Fruit fly (Drosophila melanogaster) whole organism, embryonic: ENCODE data around the gene PIG-Q.

Experiments used
- Bgb ChIP-seq: fragments of 200-800 bp; sonication (Bioruptor generic); IDR thresholded peaks from 2 replicates; pipeline ENCODE4 v1.3.6; 2022; ENCODE audit warnings: missing biosample characterization, missing genetic modification characterization; ENCODE audit not compliant: partially characterized antibody
- Bteb2 ChIP-seq: fragments of 200-800 bp; sonication (Bioruptor generic); optimal IDR thresholded peaks from 2 replicates; lab custom pipeline; 2016; ENCODE audit warnings: missing biosample characterization, missing genetic modification characterization
- CG1024 ChIP-seq: fragments of 200-800 bp; sonication (Bioruptor generic); IDR thresholded peaks from 2 replicates; pipeline ENCODE4 v1.3.6; 2022; ENCODE audit warnings: missing biosample characterization, missing genetic modification characterization
- CG10462 ChIP-seq: fragments of 200-800 bp; sonication (Bioruptor generic); optimal IDR thresholded peaks from 2 replicates; lab custom pipeline; 2016; ENCODE audit warnings: missing biosample characterization, missing genetic modification characterization
- CG10654 ChIP-seq: fragments of 200-800 bp; sonication (Bioruptor generic); optimal IDR thresholded peaks from 2 replicates; lab custom pipeline; 2016; ENCODE audit warnings: missing biosample characterization, missing genetic modification characterization
- CG11723 ChIP-seq: fragments of 200-800 bp; sonication (Bioruptor generic); optimal IDR thresholded peaks from 2 replicates; lab custom pipeline; 2017; ENCODE audit warnings: missing biosample characterization, mild to moderate bottlenecking, missing genetic modification characterization
- CG15073 ChIP-seq: fragments of 200-800 bp; sonication (Bioruptor generic); optimal IDR thresholded peaks from 2 replicates; lab custom pipeline; 2016; ENCODE audit warnings: missing biosample characterization, missing genetic modification characterization
- CG16863 ChIP-seq: fragments of 200-800 bp; sonication (Bioruptor generic); optimal IDR thresholded peaks from 3 replicates; lab custom pipeline; 2016; ENCODE audit warnings: missing biosample characterization, missing genetic modification characterization
- CG2678 ChIP-seq: fragments of 200-800 bp; sonication (Bioruptor generic); optimal IDR thresholded peaks from 3 replicates; lab custom pipeline; 2019; ENCODE audit warnings: missing biosample characterization, mild to moderate bottlenecking, missing genetic modification characterization, moderate library complexity
- CG2875 ChIP-seq: fragments of 200-800 bp; sonication (Bioruptor generic); optimal IDR thresholded peaks from 2 replicates; lab custom pipeline; 2017; ENCODE audit warnings: missing biosample characterization, mild to moderate bottlenecking, missing genetic modification characterization, missing genetic modification reagents
- CG3838 ChIP-seq: fragments of 200-800 bp; sonication (Bioruptor generic); optimal IDR thresholded peaks from 3 replicates; lab custom pipeline; 2016; ENCODE audit warnings: missing biosample characterization, missing genetic modification characterization
- CG3995 ChIP-seq: fragments of 200-800 bp; sonication (Bioruptor generic); optimal IDR thresholded peaks from 3 replicates; lab custom pipeline; 2016; ENCODE audit warnings: missing biosample characterization, missing genetic modification characterization
- CG6854 ChIP-seq: fragments of 200-800 bp; sonication (Bioruptor generic); optimal IDR thresholded peaks from 3 replicates; lab custom pipeline; 2017; ENCODE audit warnings: missing biosample characterization, mild to moderate bottlenecking, missing genetic modification characterization
- CG7745 ChIP-seq: fragments of 200-800 bp; sonication (Bioruptor generic); optimal IDR thresholded peaks from 2 replicates; lab custom pipeline; 2018; ENCODE audit warnings: missing biosample characterization, mild to moderate bottlenecking, missing genetic modification characterization, moderate library complexity
- CG7839 ChIP-seq: fragments of 200-800 bp; sonication (Bioruptor generic); optimal IDR thresholded peaks from 3 replicates; lab custom pipeline; 2018; ENCODE audit warnings: missing biosample characterization, mild to moderate bottlenecking, missing genetic modification characterization, moderate library complexity
- CG8478 ChIP-seq: fragments of >200 bp; optimal IDR thresholded peaks from 2 replicates; lab custom pipeline; 2018
- CG9797 ChIP-seq: fragments of 200-800 bp; sonication (Bioruptor generic); optimal IDR thresholded peaks from 3 replicates; lab custom pipeline; 2018; ENCODE audit warnings: missing biosample characterization, mild to moderate bottlenecking, missing genetic modification characterization
- CHES-1-like ChIP-seq: fragments of 200-800 bp; sonication (Bioruptor generic); optimal IDR thresholded peaks from 2 replicates; lab custom pipeline; 2016; ENCODE audit warnings: missing biosample characterization, missing genetic modification characterization
- D19B ChIP-seq: fragments of 200-800 bp; sonication (Bioruptor generic); optimal IDR thresholded peaks from 2 replicates; lab custom pipeline; 2017; ENCODE audit warnings: missing biosample characterization, mild to moderate bottlenecking, missing genetic modification characterization
- Deaf1 ChIP-seq: fragments of 200-800 bp; optimal IDR thresholded peaks from 3 replicates; lab custom pipeline; 2019; ENCODE audit warnings: missing biosample characterization, mild to moderate bottlenecking, missing genetic modification characterization, moderate library complexity
- Drgx ChIP-seq: fragments of 200-800 bp; sonication (Bioruptor generic); IDR thresholded peaks from 2 replicates; pipeline ENCODE4 v1.3.6; 2022; ENCODE audit warnings: missing biosample characterization, missing genetic modification characterization
- E2f2 ChIP-seq: fragments of 200-800 bp; sonication (Bioruptor generic); IDR thresholded peaks from 2 replicates; pipeline ENCODE4 v1.3.6; 2022; ENCODE audit warnings: missing biosample characterization, missing genetic modification characterization
- H15 ChIP-seq: fragments of 200-800 bp; sonication (Bioruptor generic); IDR thresholded peaks from 3 replicates; pipeline ENCODE4 v1.3.6; 2022; ENCODE audit warnings: missing biosample characterization, missing genetic modification characterization
- Lhr ChIP-seq: fragments of 200-800 bp; sonication (Bioruptor generic); optimal IDR thresholded peaks from 3 replicates; lab custom pipeline; 2017; ENCODE audit warnings: mild to moderate bottlenecking, missing biosample characterization, missing genetic modification reagents, missing genetic modification characterization
- Lim3 ChIP-seq: fragments of 200-800 bp; sonication (Bioruptor generic); IDR thresholded peaks from 2 replicates; pipeline ENCODE4 v1.3.6; 2022; ENCODE audit warnings: missing biosample characterization, missing genetic modification characterization
- NC2α ChIP-seq: fragments of 200-800 bp; sonication (Bioruptor generic); optimal IDR thresholded peaks from 2 replicates; lab custom pipeline; 2016; ENCODE audit warnings: missing biosample characterization, missing genetic modification characterization
- Oaz ChIP-seq: fragments of 200-800 bp; sonication (Bioruptor generic); IDR thresholded peaks from 2 replicates; pipeline ENCODE4 v1.3.6; 2022; ENCODE audit warnings: missing biosample characterization, missing genetic modification characterization
- Optix ChIP-seq: fragments of 200-800 bp; sonication (Bioruptor generic); IDR thresholded peaks from 3 replicates; pipeline ENCODE4 v1.3.6; 2022; ENCODE audit warnings: missing biosample characterization, missing genetic modification characterization
- Ravus ChIP-seq: fragments of 200-800 bp; sonication (Bioruptor generic); IDR thresholded peaks from 2 replicates; pipeline ENCODE4 v1.3.6; 2022; ENCODE audit warnings: missing biosample characterization, missing genetic modification characterization
- Rx ChIP-seq: fragments of 200-800 bp; sonication (Bioruptor generic); IDR thresholded peaks from 2 replicates; pipeline ENCODE4 v1.3.6; 2022; ENCODE audit warnings: missing biosample characterization, missing genetic modification characterization
- Scr ChIP-seq: fragments of 200-800 bp; sonication (Bioruptor generic); IDR thresholded peaks from 2 replicates; pipeline ENCODE4 v1.3.6; 2022; ENCODE audit warnings: missing biosample characterization, missing genetic modification characterization; ENCODE audit not compliant: partially characterized antibody
- YL-1 ChIP-seq: fragments of 200-800 bp; sonication (Bioruptor generic); optimal IDR thresholded peaks from 3 replicates; lab custom pipeline; 2017; ENCODE audit warnings: missing biosample characterization, mild to moderate bottlenecking, missing genetic modification characterization
- cas ChIP-seq: fragments of 200-800 bp; sonication (Bioruptor generic); IDR thresholded peaks from 2 replicates; pipeline ENCODE4 v1.3.6; 2022; ENCODE audit warnings: missing biosample characterization, missing genetic modification characterization
- crol ChIP-seq: fragments of 200-800 bp; sonication (Bioruptor generic); IDR thresholded peaks from 2 replicates; pipeline ENCODE4 v1.3.6; 2022; ENCODE audit warnings: missing biosample characterization, missing genetic modification characterization
- ems ChIP-seq: fragments of 200-800 bp; sonication (Bioruptor generic); optimal IDR thresholded peaks from 3 replicates; lab custom pipeline; 2016; ENCODE audit warnings: missing biosample characterization, missing genetic modification characterization
- esg ChIP-seq: fragments of 200-800 bp; sonication (Bioruptor generic); conservative IDR thresholded peaks from 2 replicates; pipeline ENCODE4 v1.3.6; 2022; ENCODE audit warnings: missing biosample characterization, missing genetic modification characterization
- fd3F ChIP-seq: fragments of 200-800 bp; sonication (Bioruptor generic); optimal IDR thresholded peaks from 2 replicates; lab custom pipeline; 2018; ENCODE audit warnings: missing biosample characterization, mild to moderate bottlenecking, missing genetic modification characterization, moderate library complexity
- fru ChIP-seq: fragments of >200 bp; optimal IDR thresholded peaks from 2 replicates; lab custom pipeline; 2017
- gcm ChIP-seq: fragments of 200-800 bp; sonication (Bioruptor generic); optimal IDR thresholded peaks from 2 replicates; lab custom pipeline; 2019; ENCODE audit warnings: missing biosample characterization, mild to moderate bottlenecking, missing genetic modification characterization, moderate library complexity
- gcm2 ChIP-seq: fragments of 200-800 bp; sonication (Bioruptor generic); optimal IDR thresholded peaks from 2 replicates; lab custom pipeline; 2016; ENCODE audit warnings: missing biosample characterization, missing genetic modification characterization
- gsb-n ChIP-seq: fragments of 200-800 bp; sonication (Bioruptor generic); optimal IDR thresholded peaks from 3 replicates; lab custom pipeline; 2018; ENCODE audit warnings: missing biosample characterization, mild to moderate bottlenecking, missing genetic modification characterization
- hbn ChIP-seq: fragments of 200-800 bp; sonication (Bioruptor generic); IDR thresholded peaks from 2 replicates; pipeline ENCODE4 v1.3.6; 2022; ENCODE audit warnings: missing biosample characterization, missing genetic modification characterization; ENCODE audit not compliant: partially characterized antibody
- kay ChIP-seq: fragments of 200-800 bp; sonication (Bioruptor generic); optimal IDR thresholded peaks from 2 replicates; lab custom pipeline; 2016; ENCODE audit warnings: missing biosample characterization, missing genetic modification characterization
- lmd ChIP-seq: fragments of 200-800 bp; sonication (Bioruptor generic); IDR thresholded peaks from 2 replicates; pipeline ENCODE4 v1.3.6; 2022; ENCODE audit warnings: missing biosample characterization, missing genetic modification characterization
- onecut ChIP-seq: fragments of 200-800 bp; sonication (Bioruptor generic); IDR thresholded peaks from 2 replicates; pipeline ENCODE4 v1.3.6; 2022; ENCODE audit warnings: missing biosample characterization, missing genetic modification characterization
- pb ChIP-seq: fragments of 200-800 bp; sonication (Bioruptor generic); optimal IDR thresholded peaks from 3 replicates; lab custom pipeline; 2016; ENCODE audit warnings: missing biosample characterization, missing genetic modification characterization
- peb ChIP-seq: fragments of 200-800 bp; sonication (Bioruptor generic); IDR thresholded peaks from 2 replicates; pipeline ENCODE4 v1.3.6; 2022; ENCODE audit warnings: missing biosample characterization, missing genetic modification characterization
- phol ChIP-seq: fragments of 200-800 bp; sonication (Bioruptor generic); optimal IDR thresholded peaks from 3 replicates; lab custom pipeline; 2018; ENCODE audit warnings: missing biosample characterization, mild to moderate bottlenecking, missing genetic modification characterization, moderate library complexity
- psq ChIP-seq: fragments of 200-800 bp; sonication (Bioruptor generic); optimal IDR thresholded peaks from 2 replicates; lab custom pipeline; 2017; ENCODE audit warnings: missing biosample characterization, missing genetic modification characterization
- run ChIP-seq: fragments of 200-800 bp; sonication (Bioruptor generic); optimal IDR thresholded peaks from 3 replicates; lab custom pipeline; 2018; ENCODE audit warnings: missing biosample characterization, mild to moderate bottlenecking, missing genetic modification characterization
- sim ChIP-seq: fragments of 200-800 bp; sonication (Bioruptor generic); IDR thresholded peaks from 2 replicates; pipeline ENCODE4 v1.3.6; 2022; ENCODE audit warnings: missing biosample characterization, missing genetic modification characterization
- tna ChIP-seq: fragments of 200-800 bp; sonication (Bioruptor generic); IDR thresholded peaks from 2 replicates; pipeline ENCODE4 v1.3.6; 2022; ENCODE audit warnings: missing biosample characterization, missing genetic modification characterization; ENCODE audit not compliant: partially characterized antibody
- ttk ChIP-seq: fragments of 200-800 bp; sonication (Bioruptor generic); IDR thresholded peaks from 2 replicates; pipeline ENCODE4 v2.1.2; 2022; ENCODE audit warnings: missing biosample characterization, missing genetic modification characterization

Gene PIG-Q

DNA sequence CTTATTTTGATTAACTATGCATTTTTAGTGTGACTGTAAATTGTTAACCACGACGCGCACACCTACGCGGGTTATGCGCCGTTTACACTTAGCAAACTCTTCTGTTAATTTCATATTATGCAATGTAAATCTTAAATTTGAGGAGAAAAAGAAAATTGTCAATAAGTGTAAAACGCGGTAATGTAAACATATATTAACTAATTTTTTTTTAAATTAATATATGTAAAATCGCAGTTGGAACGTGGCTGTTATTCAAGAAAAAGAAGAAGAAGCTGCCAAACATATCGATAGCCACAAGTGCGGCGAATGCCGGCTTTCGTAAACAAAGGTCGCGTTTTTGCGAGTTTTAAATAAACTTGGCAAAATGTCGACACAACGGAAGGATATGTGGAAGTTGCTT is 32.5 kb downstream of the PIG-Q start, which contains the start of the genes TH1 and mei-41 (continued):
- TF ChIP-seq gcm (no peak), CG11723 (GFP tag; lab: Kevin White, UChicago) (peak; percentile 79), onecut (GFP tag; lab: Robert Waterston, UW) (peak; percentile 76), CG6854 (GFP tag; lab: Kevin White, UChicago) (peak; percentile 37), CG15073 (GFP tag; lab: Kevin White, UChicago) (peak; percentile 52), Deaf1 (no peak), H15 (GFP tag; lab: Robert Waterston, UW) (peak; percentile 93), CG10654 (GFP tag; lab: Kevin White, UChicago) (peak; percentile 85), CG16863 (GFP tag; lab: Kevin White, UChicago) (peak; percentile 40), Drgx (GFP tag; lab: Robert Waterston, UW) (peak; percentile 89), Bgb (GFP tag; lab: Robert Waterston, UW) (peak; percentile 43; the same call in 1 of the 2 replicates), CG8478 (lab: Kevin White, UChicago) (no peak), pb (no peak), CG3995 (peak; percentile 54), CG10462 (GFP tag; lab: Kevin White, UChicago) (peak; percentile 61), CG2875 (GFP tag; lab: Kevin White, UChicago) (peak; percentile 56), E2f2 (GFP tag; lab: Robert Waterston, UW) (peak; percentile 76), ems (GFP tag; lab: Kevin White, UChicago) (peak; percentile 59), lmd (GFP tag; lab: Robert Waterston, UW) (peak; percentile 96), kay (GFP tag; lab: Kevin White, UChicago) (peak; percentile 76), CG9797 (GFP tag; lab: Kevin White, UChicago) (peak; percentile 78), CG7745 (tag; lab: Kevin White, UChicago) (no peak), CG2678 (tag; lab: Kevin White, UChicago) (no peak), peb (peak; percentile 94), ttk (GFP tag; lab: Robert Waterston, UW) (peak; percentile 96), CHES-1-like (peak; percentile 31), run (tag; lab: Kevin White, UChicago) (peak; percentile 50), Lim3 (GFP tag; lab: Robert Waterston, UW) (peak; percentile 82), psq (GFP tag; lab: Kevin White, UChicago) (no peak), YL-1 (GFP tag; lab: Kevin White, UChicago) (peak; percentile 75), phol (tag; lab: Kevin White, UChicago) (peak; percentile 95), crol (peak; percentile 41; the same call in 1 of the 2 replicates), NC2α (no peak), CG1024 (GFP tag; lab: Robert Waterston, UW) (peak; percentile 92), tna (GFP tag; lab: Robert Waterston, UW) (no peak), Oaz (GFP tag; lab: Robert Waterston, UW) (peak; percentile 81), Optix (peak; percentile 90), CG7839 (tag; lab: Kevin White, UChicago) (peak; percentile 96), Rx (peak; percentile 93), hbn (GFP tag; lab: Robert Waterston, UW) (no peak), CG3838 (GFP tag; lab: Kevin White, UChicago) (peak; percentile 7), gcm2 (no peak), gsb-n (tag; lab: Kevin White, UChicago) (peak; percentile 90), Ravus (GFP tag; lab: Robert Waterston, UW) (peak; percentile 87), esg (peak; percentile 95), fd3F (peak; percentile 87), Scr (GFP tag; lab: Robert Waterston, UW) (peak; percentile 58), Bteb2 (GFP tag; lab: Kevin White, UChicago) (peak; percentile 12), fru (no peak), D19B (GFP tag; lab: Kevin White, UChicago) (no peak), sim (GFP tag; lab: Robert Waterston, UW) (peak; percentile 88), Lhr (peak; percentile 58), cas (GFP tag; lab: Robert Waterston, UW) (peak; percentile 90)
